Fruit fly (Drosophila melanogaster) whole organism, pupa: ENCODE measurements around the gene CG4270.
A peak's percentile ranks its signal among the peaks of the same experiment; 100 is the strongest.

Source experiments
- CG12605 ChIP-seq: fragments of 200-800 bp; sonication (Bioruptor generic); IDR thresholded peaks from 2 replicates; pipeline ENCODE4 v1.3.6; 2022; ENCODE audit warnings: missing biosample characterization, missing genetic modification characterization
- CG13204 ChIP-seq: fragments of 200-800 bp; sonication (Bioruptor generic); optimal IDR thresholded peaks from 2 replicates; lab custom pipeline; 2018; ENCODE audit warnings: missing biosample characterization, mild to moderate bottlenecking, missing genetic modification characterization, moderate library complexity
- CG14655 ChIP-seq: fragments of 200-800 bp; sonication (Bioruptor generic); optimal IDR thresholded peaks from 3 replicates; lab custom pipeline; 2017; ENCODE audit warnings: mild to moderate bottlenecking, missing biosample characterization, missing genetic modification reagents, missing genetic modification characterization
- CG15710 ChIP-seq: fragments of 200-800 bp; sonication (Bioruptor generic); optimal IDR thresholded peaks from 2 replicates; lab custom pipeline; 2018; ENCODE audit warnings: missing biosample characterization, mild to moderate bottlenecking, missing genetic modification characterization, moderate library complexity
- CG17806 ChIP-seq: fragments of 200-800 bp; sonication (Bioruptor generic); optimal IDR thresholded peaks from 2 replicates; lab custom pipeline; 2018; ENCODE audit warnings: missing biosample characterization, mild to moderate bottlenecking, missing genetic modification characterization, moderate library complexity
- CG32121 ChIP-seq: fragments of 200-800 bp; sonication (Bioruptor generic); IDR thresholded peaks from 2 replicates; pipeline ENCODE4 v1.3.6; 2022; ENCODE audit warnings: missing biosample characterization, missing genetic modification characterization
- CG34367 ChIP-seq: fragments of 200-800 bp; sonication (Bioruptor generic); optimal IDR thresholded peaks from 2 replicates; lab custom pipeline; 2018; ENCODE audit warnings: missing biosample characterization, mild to moderate bottlenecking, missing genetic modification characterization
- CG4496 ChIP-seq: fragments of 200-800 bp; sonication (Bioruptor generic); IDR thresholded peaks from 3 replicates; pipeline ENCODE4 v1.3.6; 2022; ENCODE audit warnings: missing biosample characterization, missing genetic modification characterization
- CG8159 ChIP-seq: fragments of 200-800 bp; sonication (Bioruptor generic); optimal IDR thresholded peaks from 3 replicates; lab custom pipeline; 2018; ENCODE audit warnings: missing biosample characterization, mild to moderate bottlenecking, missing genetic modification characterization, moderate library complexity
- CG8301 ChIP-seq: fragments of 200-800 bp; sonication (Bioruptor generic); optimal IDR thresholded peaks from 2 replicates; lab custom pipeline; 2018; ENCODE audit warnings: missing biosample characterization, mild to moderate bottlenecking, missing genetic modification characterization
- CG9948 ChIP-seq: fragments of 200-800 bp; sonication (Bioruptor generic); optimal IDR thresholded peaks from 2 replicates; lab custom pipeline; 2018; ENCODE audit warnings: missing biosample characterization, mild to moderate bottlenecking, missing genetic modification characterization, moderate library complexity
- D1 ChIP-seq: fragments of 200-800 bp; sonication (Bioruptor generic); optimal IDR thresholded peaks from 2 replicates; lab custom pipeline; 2018; ENCODE audit warnings: missing biosample characterization, mild to moderate bottlenecking, missing genetic modification characterization, moderate library complexity
- EcR ChIP-seq: fragments of 200-800 bp; sonication (Bioruptor generic); optimal IDR thresholded peaks from 3 replicates; lab custom pipeline; 2019; ENCODE audit warnings: missing biosample characterization, missing genetic modification characterization, mild to moderate bottlenecking, moderate library complexity, missing genetic modification reagents
- Ets98B ChIP-seq: fragments of 200-800 bp; sonication (Bioruptor generic); IDR thresholded peaks from 2 replicates; pipeline ENCODE4 v1.3.6; 2022; ENCODE audit warnings: missing biosample characterization, missing genetic modification characterization
- Pif1A ChIP-seq: fragments of 200-800 bp; sonication (Bioruptor generic); optimal IDR thresholded peaks from 3 replicates; lab custom pipeline; 2016; ENCODE audit warnings: missing biosample characterization, missing genetic modification characterization
- Pif1B ChIP-seq: fragments of 200-800 bp; sonication (Bioruptor generic); optimal IDR thresholded peaks from 3 replicates; lab custom pipeline; 2016; ENCODE audit warnings: missing biosample characterization, missing genetic modification characterization
- Snoo ChIP-seq: fragments of 200-800 bp; sonication (Bioruptor generic); optimal IDR thresholded peaks from 3 replicates; lab custom pipeline; 2017; ENCODE audit warnings: missing biosample characterization, mild to moderate bottlenecking, missing genetic modification characterization, inconsistent platforms
- fd96Ca ChIP-seq: fragments of 200-800 bp; sonication (Bioruptor generic); IDR thresholded peaks from 3 replicates; pipeline ENCODE4 v1.3.6; 2022; ENCODE audit warnings: missing biosample characterization, missing genetic modification characterization
- gl ChIP-seq: fragments of 200-800 bp; sonication (Bioruptor generic); optimal IDR thresholded peaks from 2 replicates; lab custom pipeline; 2018; ENCODE audit warnings: missing biosample characterization, mild to moderate bottlenecking, missing genetic modification characterization
- rn ChIP-seq: fragments of 200-800 bp; sonication (Bioruptor generic); IDR thresholded peaks from 2 replicates; pipeline ENCODE4 v1.3.6; 2022; ENCODE audit warnings: missing biosample characterization, missing genetic modification characterization

Gene CG4270

dm6 chr2L:2249578-2249977, 13.7 kb upstream of the CG4270 start:
- TF ChIP-seq CG4496 (no peak), fd96Ca (0 out of 3 replicates have a peak, but pooled peaks have one; percentile 25), Pif1A (GFP tag; lab: Kevin White, UChicago) (no peak), CG32121 (GFP tag; lab: Robert Waterston, UW) (no peak), CG8159 (tag; lab: Kevin White, UChicago) (peak; percentile 36), D1 (no peak)

dm6 chr2L:2251175-2251574, 12.1 kb upstream of the CG4270 start, which contains the start of gene Ser12:
TSS of gene Ser12 (minus strand) at chr2L:2251275.
- TF ChIP-seq CG13204 (GFP tag; lab: Kevin White, UChicago) (no peak), EcR (GFP tag; lab: Kevin White, UChicago) (no peak), CG17806 (tag; lab: Kevin White, UChicago) (no peak), Pif1B (GFP tag; lab: Kevin White, UChicago) (no peak), Ets98B (GFP tag; lab: Robert Waterston, UW) (no peak), gl (tag; lab: Kevin White, UChicago) (no peak), CG9948 (tag; lab: Kevin White, UChicago) (no peak), rn (GFP tag; lab: Robert Waterston, UW) (no peak), CG8159 (tag; lab: Kevin White, UChicago) (no peak), Pif1A (GFP tag; lab: Kevin White, UChicago) (no peak), CG34367 (tag; lab: Kevin White, UChicago) (no peak), fd96Ca (no peak), CG12605 (GFP tag; lab: Robert Waterston, UW) (no peak)

DNA sequence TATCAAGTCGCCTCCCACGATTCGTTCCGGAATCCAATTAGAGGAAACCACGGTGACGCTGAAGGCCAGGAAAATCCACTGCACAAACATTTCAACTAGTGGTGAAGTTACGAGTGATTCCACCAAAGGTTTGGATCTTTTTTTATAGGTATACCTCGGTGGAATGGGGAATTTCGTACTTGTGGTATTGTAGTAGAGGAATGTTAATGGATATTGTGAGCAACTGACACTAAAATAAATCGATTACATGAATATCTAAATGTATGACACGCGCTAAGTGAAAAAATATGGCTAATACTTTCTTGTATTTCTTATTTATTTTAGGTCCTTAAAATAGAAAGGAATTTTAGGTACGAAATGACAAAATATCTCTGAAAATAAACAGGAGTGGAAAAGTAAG, 11.0 kb upstream of the CG4270 start, which contains the start of gene CG17239:
TSS of gene CG17239 (minus strand) at position 101 of the 400 bp plus-strand sequence.
- no peak for TF ChIP-seq CG15710 (tag; lab: Kevin White, UChicago)
- TF ChIP-seq Snoo (tag; lab: Kevin White, UChicago): no peak
- no peak for TF ChIP-seq fd96Ca
- no peak for TF ChIP-seq Ets98B (GFP tag; lab: Robert Waterston, UW)
- TF ChIP-seq CG14655 (GFP tag; lab: Kevin White, UChicago): no peak
- no peak for TF ChIP-seq Pif1B (GFP tag; lab: Kevin White, UChicago)
- TF ChIP-seq CG8159 (tag; lab: Kevin White, UChicago): no peak
- no peak for TF ChIP-seq CG8301 (tag; lab: Kevin White, UChicago)
- TF ChIP-seq rn (GFP tag; lab: Robert Waterston, UW): no peak
- TF ChIP-seq gl (tag; lab: Kevin White, UChicago): no peak
- TF ChIP-seq CG4496: no peak
- no peak for TF ChIP-seq CG17806 (tag; lab: Kevin White, UChicago)
- no peak for TF ChIP-seq EcR (GFP tag; lab: Kevin White, UChicago)
- TF ChIP-seq CG9948 (tag; lab: Kevin White, UChicago): no peak
- TF ChIP-seq CG32121 (GFP tag; lab: Robert Waterston, UW): no peak
- TF ChIP-seq CG12605 (GFP tag; lab: Robert Waterston, UW): no peak
- TF ChIP-seq Pif1A (GFP tag; lab: Kevin White, UChicago): no peak
- TF ChIP-seq CG13204 (GFP tag; lab: Kevin White, UChicago): no peak
- TF ChIP-seq CG34367 (tag; lab: Kevin White, UChicago): no peak

DNA sequence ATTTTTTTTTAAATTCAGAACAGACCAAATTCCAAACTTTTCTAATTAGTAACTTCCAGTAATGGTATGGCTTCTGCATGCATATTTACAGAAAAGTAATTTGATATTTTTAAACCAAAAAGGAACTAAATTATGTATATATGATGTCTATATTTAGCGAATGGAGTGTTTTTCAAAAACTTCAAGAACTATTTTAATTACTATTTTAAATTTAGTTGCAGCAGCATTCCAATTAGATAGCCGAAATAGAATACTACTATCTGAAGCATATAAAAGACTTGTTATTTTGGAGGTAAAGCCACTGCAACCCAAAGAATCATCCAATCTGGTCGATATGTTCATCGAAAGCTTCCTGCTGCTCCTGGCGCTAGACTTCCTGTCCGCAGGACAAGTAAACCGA, 10.5 kb upstream of the CG4270 start, which contains the start of gene CG17234:
TSS of gene CG17234 (plus strand) at position 301 of the 400 bp plus-strand sequence.
- TF ChIP-seq CG8301 (tag; lab: Kevin White, UChicago) (no peak), CG14655 (GFP tag; lab: Kevin White, UChicago) (no peak), CG8159 (tag; lab: Kevin White, UChicago) (no peak), Pif1A (GFP tag; lab: Kevin White, UChicago) (no peak), rn (GFP tag; lab: Robert Waterston, UW) (no peak), Ets98B (GFP tag; lab: Robert Waterston, UW) (no peak), CG4496 (no peak), CG9948 (tag; lab: Kevin White, UChicago) (no peak), CG34367 (tag; lab: Kevin White, UChicago) (no peak)
- TF ChIP-seq, all 21 proteins: peak for 0

- TF ChIP-seq EcR (GFP tag; lab: Kevin White, UChicago) (no peak), CG8159 (tag; lab: Kevin White, UChicago) (no peak), CG4496 (no peak)
Measured at dm6 chr2L:2254950-2255349, 8.3 kb upstream of the CG4270 start, which contains the start of gene Send1. TSS of gene Send1 (minus strand) at chr2L:2255050.

dm6 chr2L:2265221-2265620, 2.0 kb downstream of the CG4270 start, which contains the start of gene CG34049:
TSS of gene CG34049 (minus strand) at chr2L:2265321.
- TF ChIP-seq CG34367 (tag; lab: Kevin White, UChicago): no peak
- no peak for TF ChIP-seq CG17806 (tag; lab: Kevin White, UChicago)
- TF ChIP-seq CG15710 (tag; lab: Kevin White, UChicago): no peak
- TF ChIP-seq rn (GFP tag; lab: Robert Waterston, UW): no peak
- no peak for TF ChIP-seq EcR (GFP tag; lab: Kevin White, UChicago)
- TF ChIP-seq CG13204 (GFP tag; lab: Kevin White, UChicago): no peak

dm6 chr2L:2269040-2269439, 5.8 kb downstream of the CG4270 start, which contains the start of gene CG17242:
TSS of gene CG17242 (minus strand) at chr2L:2269140.
- TF ChIP-seq gl (tag; lab: Kevin White, UChicago): no peak
- no peak for TF ChIP-seq CG4496
